Worm (Caenorhabditis elegans): ENCODE measurements around the gene gly-11.

- TF ChIP-seq ztf-25 (GFP tag; IDR thresholded peaks at IDR 0.05) (no peak), lin-40 (tag; optimal IDR thresholded peaks at IDR 0.05) (no peak), unc-62 (GFP tag; optimal IDR thresholded peaks at IDR 0.05) (no peak), aptf-3 (GFP tag; IDR thresholded peaks at IDR 0.05) (no peak), tbx-9 (tag; optimal IDR thresholded peaks at IDR 0.05; ENCODE audit: borderline replicate concordance) (no peak), snpc-4 (GFP tag; optimal IDR thresholded peaks at IDR 0.05) (no peak), snpc-4 (tag; optimal IDR thresholded peaks at IDR 0.05) (no peak), snpc-3.4 (tag; optimal IDR thresholded peaks at IDR 0.05) (no peak)
Observed at ce11 chrIII:12133121-12133520, 43.9 kb downstream of the gly-11 start.
